Worm (Caenorhabditis elegans) whole organism, L2 larva: ENCODE measurements around the gene C27H5.2.

Source experiments
- alr-1 ChIP-seq: fragments of 150-350 bp; optimal IDR thresholded peaks from 2 replicates; lab custom pipeline; 2014; ENCODE audit warnings: missing biosample characterization, missing genetic modification characterization
- lin-13 ChIP-seq: fragments of 150-350 bp; optimal IDR thresholded peaks from 2 replicates; lab custom pipeline; 2014; ENCODE audit warnings: missing biosample characterization, missing genetic modification reagents, missing genetic modification characterization
- lin-39 ChIP-seq: fragments of 150-350 bp; optimal IDR thresholded peaks from 2 replicates; lab custom pipeline; 2014; ENCODE audit warnings: missing biosample characterization, missing genetic modification reagents, missing genetic modification characterization
- nhr-237 ChIP-seq: fragments of 150-350 bp; optimal IDR thresholded peaks from 2 replicates; lab custom pipeline; 2014; ENCODE audit warnings: missing biosample characterization, missing genetic modification characterization
- snpc-4 ChIP-seq: fragments of 150-350 bp; optimal IDR thresholded peaks from 2 replicates; lab custom pipeline; 2014; ENCODE audit warnings: missing biosample characterization, missing genetic modification characterization

DNA sequence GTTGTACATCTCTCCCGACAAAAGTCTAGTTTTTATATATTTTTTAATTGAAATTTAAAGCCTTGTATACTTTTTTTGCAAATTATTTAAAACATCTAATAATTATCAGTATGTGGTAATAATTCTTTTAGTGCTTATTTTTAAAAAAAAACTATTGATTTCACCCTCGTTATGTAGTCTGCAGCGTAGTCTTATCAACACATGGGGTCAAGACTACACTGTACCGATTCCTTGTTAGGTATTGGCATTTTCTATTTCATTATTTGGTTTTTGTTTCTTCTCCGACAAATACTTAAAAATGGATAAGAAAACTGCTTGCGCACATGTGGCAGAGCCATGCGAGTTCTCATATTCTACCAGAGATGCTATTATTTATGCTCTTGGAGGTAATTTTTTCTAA lies 40.7 kb downstream of the C27H5.2 start, which contains the start of gene maoc-1:
- no peak for TF ChIP-seq snpc-4 (tag; lab: Kevin White, UChicago)
- TF ChIP-seq lin-13 (GFP tag; lab: Kevin White, UChicago): no peak
- TF ChIP-seq alr-1: no peak
- TF ChIP-seq nhr-237 (tag; lab: Kevin White, UChicago): no peak
- TF ChIP-seq lin-39 (tag; lab: Kevin White, UChicago): no peak
